Worm (Caenorhabditis elegans): Measurements from ENCODE around the gene dkf-2.

DNA sequence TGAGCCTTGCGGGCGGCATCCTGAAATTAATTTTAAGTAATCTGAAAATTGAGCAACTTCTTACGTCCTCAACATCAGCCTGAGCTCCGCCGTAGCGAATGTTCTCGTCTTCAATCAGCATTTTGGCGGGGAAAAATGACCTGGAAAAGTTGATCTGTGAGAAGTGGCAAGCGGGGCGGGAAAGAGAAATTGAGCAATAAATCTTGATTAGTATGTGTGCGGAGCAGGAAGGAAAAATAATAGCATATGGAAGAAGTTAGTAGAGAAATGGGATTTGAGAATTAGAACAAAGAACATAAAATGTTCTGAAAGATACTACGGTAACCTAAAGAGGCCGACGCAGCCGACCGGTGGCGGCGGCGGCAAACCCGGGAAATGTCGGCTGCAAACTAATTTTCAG is 87.6 kb downstream of the dkf-2 start, which contains the start of gene tni-3:
- TF ChIP-seq zip-5 (tag; optimal IDR thresholded peaks at IDR 0.05) (no peak), ceh-2 (tag; optimal IDR thresholded peaks at IDR 0.05) (no peak), ceh-14 (tag; optimal IDR thresholded peaks at IDR 0.05) (no peak), ceh-9 (tag; optimal IDR thresholded peaks at IDR 0.05) (no peak), lin-11 (tag; optimal IDR thresholded peaks at IDR 0.05) (no peak), sox-4 (tag; optimal IDR thresholded peaks at IDR 0.05) (no peak), ceh-6 (GFP tag; optimal IDR thresholded peaks at IDR 0.05) (no peak)
